Worm (Caenorhabditis elegans) whole organism, L4/young adult: ENCODE measurements around the gene C17H11.4.

Experiments used
- W03F9.2 ChIP-seq: fragments of 150-350 bp; optimal IDR thresholded peaks from 2 replicates; lab custom pipeline; 2014; ENCODE audit warnings: missing biosample characterization, missing genetic modification characterization
- dao-5 ChIP-seq: sonication (generic microtip); optimal IDR thresholded peaks from 2 replicates; lab custom pipeline; 2016; ENCODE audit warnings: missing genotype, missing genetic modification characterization, moderate library complexity, missing compliant biosample characterization
- him-1 ChIP-seq: sonication (generic microtip); optimal IDR thresholded peaks from 2 replicates; lab custom pipeline; 2016; ENCODE audit warnings: missing genotype, missing genetic modification reagents, missing genetic modification characterization, missing compliant biosample characterization

DNA sequence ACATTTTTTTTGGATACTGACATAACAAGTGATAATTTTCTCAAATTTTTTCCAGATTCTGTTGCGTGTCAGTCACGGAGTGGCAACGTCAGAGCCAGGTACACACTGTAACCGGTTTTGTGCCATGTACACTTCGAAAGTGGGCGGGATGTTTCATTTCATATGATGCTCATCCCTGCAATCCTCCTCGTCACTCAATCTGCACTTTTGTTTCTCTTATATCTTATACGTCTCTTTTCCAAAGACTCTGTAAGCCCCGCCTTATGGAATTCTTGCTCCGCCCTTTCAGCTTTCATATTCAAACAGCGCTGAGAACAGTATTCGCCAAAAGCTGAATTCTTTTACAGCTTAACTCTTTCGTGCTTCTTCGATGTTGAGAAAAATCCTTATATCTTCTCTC lies 42.3 kb downstream of the C17H11.4 start, which contains the start of gene C02B8.3:
- TF ChIP-seq W03F9.2 (tag; lab: Kevin White, UChicago), result no peak
- TF ChIP-seq him-1 (tag; lab: Kevin White, UChicago), result no peak
- no peak for TF ChIP-seq dao-5 (tag; lab: Kevin White, UChicago)
